Worm (Caenorhabditis elegans): ENCODE measurements around the gene F23A7.4.

Gene F23A7.4

ce11 chrX:16205880-16206279 lies 6.5 kb upstream of the F23A7.4 start (continued):
- no peak for TF ChIP-seq F33H1.4 (GFP tag; IDR thresholded peaks at IDR 0.05)
- TF ChIP-seq C06A6.2 (GFP tag; conservative IDR thresholded peaks at IDR 0.05) = no peak
- 0 out of 2 replicates have a peak, but pooled peaks have one; percentile 30 for TF ChIP-seq rcor-1 (GFP tag; IDR thresholded peaks at IDR 0.05)
- TF ChIP-seq bed-1 (GFP tag; IDR thresholded peaks at IDR 0.05) = no peak
- peak; percentile 55 for TF ChIP-seq F23B12.7 (tag; optimal IDR thresholded peaks at IDR 0.05; ENCODE audit: insufficient read depth)
- TF ChIP-seq zim-3 (tag; optimal IDR thresholded peaks at IDR 0.05) = no peak
- no peak for TF ChIP-seq hlh-12 (tag; optimal IDR thresholded peaks at IDR 0.05)
- no peak for TF ChIP-seq snpc-1.1 (tag; optimal IDR thresholded peaks at IDR 0.05; ENCODE audit: insufficient read depth)
- TF ChIP-seq nhr-80 (tag; optimal IDR thresholded peaks at IDR 0.05) = peak; percentile 80
- no peak for TF ChIP-seq ceh-91 (GFP tag; IDR thresholded peaks at IDR 0.05)
- TF ChIP-seq B0336.3 (GFP tag; IDR thresholded peaks at IDR 0.05) = peak; percentile 67
- peak; percentile 94 for TF ChIP-seq lin-40 (tag; optimal IDR thresholded peaks at IDR 0.05)
- no peak for TF ChIP-seq lin-26 (GFP tag; IDR thresholded peaks at IDR 0.05)
- no peak for TF ChIP-seq hsf-1 (GFP tag; IDR thresholded peaks at IDR 0.05)
- no peak for TF ChIP-seq Y67H2A.10 (GFP tag; conservative IDR thresholded peaks at IDR 0.05)
- TF ChIP-seq tbx-9 (tag; optimal IDR thresholded peaks at IDR 0.05; ENCODE audit: borderline replicate concordance) = no peak
- TF ChIP-seq snpc-3.4 (tag; optimal IDR thresholded peaks at IDR 0.05) = no peak
- TF ChIP-seq attf-6 (GFP tag; IDR thresholded peaks at IDR 0.05) = no peak
- no peak for TF ChIP-seq ztf-22 (GFP tag; optimal IDR thresholded peaks at IDR 0.05)
- no peak for TF ChIP-seq rpc-1 (optimal IDR thresholded peaks at IDR 0.05)
- no peak for TF ChIP-seq rpc-1 (tag; optimal IDR thresholded peaks at IDR 0.05)
- TF ChIP-seq C17E4.6 (GFP tag; IDR thresholded peaks at IDR 0.05) = no peak
- no peak for TF ChIP-seq madf-3 (GFP tag; IDR thresholded peaks at IDR 0.05)
- no peak for TF ChIP-seq F10E7.11 (tag; optimal IDR thresholded peaks at IDR 0.05)
- TF ChIP-seq hmg-1.2 (GFP tag; IDR thresholded peaks at IDR 0.05) = peak; percentile 40
- no peak for TF ChIP-seq sea-2 (GFP tag; IDR thresholded peaks at IDR 0.05)
- TF ChIP-seq him-1 (tag; optimal IDR thresholded peaks at IDR 0.05) = no peak
- no peak for TF ChIP-seq mes-4 (tag; optimal IDR thresholded peaks at IDR 0.05)
- TF ChIP-seq snpc-4 (GFP tag; optimal IDR thresholded peaks at IDR 0.05) = no peak
- TF ChIP-seq snpc-4 (tag; optimal IDR thresholded peaks at IDR 0.05) = peak in 3 of 4 experiments; percentile 26 to 73 (median 70)
- no peak for TF ChIP-seq ama-1 (optimal IDR thresholded peaks at IDR 0.05)
- no peak for TF ChIP-seq ama-1 (GFP tag; optimal IDR thresholded peaks at IDR 0.05)
- TF ChIP-seq chd-7 (tag; optimal IDR thresholded peaks at IDR 0.05) = no peak
- TF ChIP-seq ets-4 (GFP tag; optimal IDR thresholded peaks at IDR 0.05) = no peak
- TF ChIP-seq ztf-28 (GFP tag; IDR thresholded peaks at IDR 0.05) = no peak
- no peak for TF ChIP-seq Y95B8A.8 (GFP tag; IDR thresholded peaks at IDR 0.05)
- no peak for TF ChIP-seq attf-5 (GFP tag; optimal IDR thresholded peaks at IDR 0.05)
- TF ChIP-seq bed-2 (GFP tag; IDR thresholded peaks at IDR 0.05) = no peak
- no peak for TF ChIP-seq ceh-40 (GFP tag; IDR thresholded peaks at IDR 0.05)
- TF ChIP-seq somi-1 (GFP tag; optimal IDR thresholded peaks at IDR 0.05) = no peak
- TF ChIP-seq lin-54 (GFP tag; optimal IDR thresholded peaks at IDR 0.05) = peak; percentile 32
- peak; percentile 42 for TF ChIP-seq atf-7 (tag; optimal IDR thresholded peaks at IDR 0.05)
- TF ChIP-seq ceh-58 (GFP tag; IDR thresholded peaks at IDR 0.05) = no peak
- no peak for TF ChIP-seq D2030.7 (GFP tag; IDR thresholded peaks at IDR 0.05)
- no peak for TF ChIP-seq rec-8 (tag; optimal IDR thresholded peaks at IDR 0.05)
- no peak for TF ChIP-seq nhr-179 (tag; optimal IDR thresholded peaks at IDR 0.05)
- TF ChIP-seq lir-1 (GFP tag; conservative IDR thresholded peaks at IDR 0.05) = no peak
- TF ChIP-seq athp-1 (tag; optimal IDR thresholded peaks at IDR 0.05) = no peak
- no peak for TF ChIP-seq akir-1 (GFP tag; optimal IDR thresholded peaks at IDR 0.05)
- peak; percentile 24 for TF ChIP-seq B0035.1 (tag; optimal IDR thresholded peaks at IDR 0.05)
- TF ChIP-seq nfyb-1 (GFP tag; IDR thresholded peaks at IDR 0.05) = no peak

Data from whole organism, young adult.